Worm (Caenorhabditis elegans): ENCODE results near the gene B0304.2.

ce11 chrII:4519976-4520594, 3.3 kb upstream of the B0304.2 start:
- TF ChIP-seq F16B12.6 (tag; optimal IDR thresholded peaks at IDR 0.05) = no peak
- TF ChIP-seq aly-2 (tag; optimal IDR thresholded peaks at IDR 0.05) = no peak
- no peak for TF ChIP-seq blmp-1 (tag; optimal IDR thresholded peaks at IDR 0.05)
- no peak for TF ChIP-seq isw-1 (GFP tag; IDR thresholded peaks at IDR 0.05)
- TF ChIP-seq nhr-11 (tag; optimal IDR thresholded peaks at IDR 0.05) = no peak
- no peak for TF ChIP-seq unc-62 (GFP tag; optimal IDR thresholded peaks at IDR 0.05)
- no peak for TF ChIP-seq nhr-12 (tag; optimal IDR thresholded peaks at IDR 0.05)
- TF ChIP-seq snpc-4 (tag; optimal IDR thresholded peaks at IDR 0.05) = no peak
- no peak for TF ChIP-seq aha-1 (tag; optimal IDR thresholded peaks at IDR 0.05)

Measured in whole organism, L1 larva.